Worm (Caenorhabditis elegans) whole organism, L3 larva: ENCODE measurements around the gene F41C3.8.

Experiments
- R02D3.7 ChIP-seq: fragments of 150-350 bp; optimal IDR thresholded peaks from 2 replicates; lab custom pipeline; 2014; ENCODE audit warnings: missing biosample characterization, missing genetic modification characterization
- ama-1 ChIP-seq: fragments of 150-350 bp; optimal IDR thresholded peaks from 2 replicates; lab custom pipeline; 2018
- elt-1 ChIP-seq: fragments of 150-350 bp; optimal IDR thresholded peaks from 2 replicates; lab custom pipeline; 2014; ENCODE audit warnings: missing biosample characterization, missing genetic modification characterization
- elt-3 ChIP-seq, 3 experiments: fragments of 150-350 bp in 1 of 3; sonication (generic microtip) in 2 of 3; optimal IDR thresholded peaks; 2 replicates in 2 of 3; 4 replicates in 1 of 3; lab custom pipeline; 2014 to 2017; ENCODE audit warnings: missing biosample characterization in 3 of 3, missing genetic modification characterization in 3 of 3
- fkh-10 ChIP-seq: sonication (generic microtip); optimal IDR thresholded peaks from 2 replicates; lab custom pipeline; 2017; ENCODE audit warnings: missing biosample characterization, missing genetic modification reagents, missing genetic modification characterization
- fos-1 ChIP-seq: fragments of 150-350 bp; optimal IDR thresholded peaks from 2 replicates; lab custom pipeline; 2014; ENCODE audit warnings: missing biosample characterization, missing genetic modification characterization
- mdl-1 ChIP-seq: fragments of 150-350 bp; optimal IDR thresholded peaks from 2 replicates; lab custom pipeline; 2014; ENCODE audit warnings: missing biosample characterization, missing genetic modification characterization
- nhr-11 ChIP-seq: fragments of 150-350 bp; optimal IDR thresholded peaks from 2 replicates; lab custom pipeline; 2014; ENCODE audit warnings: missing biosample characterization, missing genetic modification characterization
- nhr-237 ChIP-seq: fragments of 150-350 bp; optimal IDR thresholded peaks from 2 replicates; lab custom pipeline; 2014; ENCODE audit warnings: missing biosample characterization, missing genetic modification characterization
- nhr-67 ChIP-seq: fragments of 150-350 bp; optimal IDR thresholded peaks from 2 replicates; lab custom pipeline; 2014; ENCODE audit warnings: missing biosample characterization, missing genetic modification characterization
- nhr-77 ChIP-seq: fragments of 150-350 bp; optimal IDR thresholded peaks from 2 replicates; lab custom pipeline; 2014; ENCODE audit warnings: missing biosample characterization, missing genetic modification characterization
- zag-1 ChIP-seq: fragments of 150-350 bp; optimal IDR thresholded peaks from 2 replicates; lab custom pipeline; 2014; ENCODE audit warnings: missing biosample characterization, missing genetic modification characterization
- ztf-11 ChIP-seq: fragments of 150-350 bp; optimal IDR thresholded peaks from 2 replicates; lab custom pipeline; 2014; ENCODE audit warnings: missing biosample characterization, missing genetic modification characterization

DNA sequence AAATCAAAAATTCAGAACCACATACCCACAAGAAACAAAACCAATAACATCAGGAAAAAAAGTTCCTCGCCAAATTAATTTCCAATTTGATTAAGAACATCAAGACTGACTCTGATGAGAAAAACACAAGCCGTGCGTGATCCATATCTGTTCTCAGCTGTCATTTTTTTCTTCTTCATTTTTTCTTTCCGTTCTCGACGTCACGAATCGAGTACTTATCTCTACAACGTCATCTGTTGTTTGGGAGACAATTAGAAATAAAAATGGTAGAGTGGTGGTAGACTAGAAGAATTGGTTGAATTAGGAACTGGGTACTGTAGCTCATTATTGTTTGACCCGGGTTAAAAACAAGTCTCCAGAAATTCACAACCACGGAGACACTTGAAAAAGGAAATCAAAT is 45.2 kb downstream of the F41C3.8 start:
- no peak for TF ChIP-seq ama-1
- no peak for TF ChIP-seq elt-3 (tag; optimal IDR thresholded peaks at IDR 0.05; lab: Kevin White, UChicago)
- TF ChIP-seq zag-1 (tag; lab: Kevin White, UChicago) = no peak
- peak; percentile 76 for TF ChIP-seq elt-1 (tag; lab: Kevin White, UChicago)
- TF ChIP-seq nhr-77 (tag; lab: Kevin White, UChicago) = no peak
- no peak for TF ChIP-seq ztf-11 (tag; lab: Kevin White, UChicago)
- TF ChIP-seq nhr-67 = no peak
- no peak for TF ChIP-seq fos-1
- TF ChIP-seq nhr-237 (tag; lab: Kevin White, UChicago) = no peak
- no peak for TF ChIP-seq fkh-10 (GFP tag; lab: Kevin White, UChicago)
- TF ChIP-seq nhr-11 = no peak
- no peak for TF ChIP-seq R02D3.7 (tag; lab: Kevin White, UChicago)
- no peak for TF ChIP-seq mdl-1 (tag; lab: Kevin White, UChicago)
